Fruit fly (Drosophila melanogaster) whole organism, pupa: ENCODE results near the gene CG8420.

Experiments used
- CG15710 ChIP-seq: fragments of 200-800 bp; sonication (Bioruptor generic); optimal IDR thresholded peaks from 2 replicates; lab custom pipeline; 2018; ENCODE audit warnings: missing biosample characterization, mild to moderate bottlenecking, missing genetic modification characterization, moderate library complexity
- CG17806 ChIP-seq: fragments of 200-800 bp; sonication (Bioruptor generic); optimal IDR thresholded peaks from 2 replicates; lab custom pipeline; 2018; ENCODE audit warnings: missing biosample characterization, mild to moderate bottlenecking, missing genetic modification characterization, moderate library complexity
- CG34367 ChIP-seq: fragments of 200-800 bp; sonication (Bioruptor generic); optimal IDR thresholded peaks from 2 replicates; lab custom pipeline; 2018; ENCODE audit warnings: missing biosample characterization, mild to moderate bottlenecking, missing genetic modification characterization
- CG4496 ChIP-seq: fragments of 200-800 bp; sonication (Bioruptor generic); IDR thresholded peaks from 3 replicates; pipeline ENCODE4 v1.3.6; 2022; ENCODE audit warnings: missing biosample characterization, missing genetic modification characterization
- CG8301 ChIP-seq: fragments of 200-800 bp; sonication (Bioruptor generic); optimal IDR thresholded peaks from 2 replicates; lab custom pipeline; 2018; ENCODE audit warnings: missing biosample characterization, mild to moderate bottlenecking, missing genetic modification characterization
- CG9948 ChIP-seq: fragments of 200-800 bp; sonication (Bioruptor generic); optimal IDR thresholded peaks from 2 replicates; lab custom pipeline; 2018; ENCODE audit warnings: missing biosample characterization, mild to moderate bottlenecking, missing genetic modification characterization, moderate library complexity
- D1 ChIP-seq: fragments of 200-800 bp; sonication (Bioruptor generic); optimal IDR thresholded peaks from 2 replicates; lab custom pipeline; 2018; ENCODE audit warnings: missing biosample characterization, mild to moderate bottlenecking, missing genetic modification characterization, moderate library complexity
- EcR ChIP-seq: fragments of 200-800 bp; sonication (Bioruptor generic); optimal IDR thresholded peaks from 3 replicates; lab custom pipeline; 2019; ENCODE audit warnings: missing biosample characterization, missing genetic modification characterization, mild to moderate bottlenecking, moderate library complexity, missing genetic modification reagents
- Ets98B ChIP-seq: fragments of 200-800 bp; sonication (Bioruptor generic); IDR thresholded peaks from 2 replicates; pipeline ENCODE4 v1.3.6; 2022; ENCODE audit warnings: missing biosample characterization, missing genetic modification characterization
- Pif1B ChIP-seq: fragments of 200-800 bp; sonication (Bioruptor generic); optimal IDR thresholded peaks from 3 replicates; lab custom pipeline; 2016; ENCODE audit warnings: missing biosample characterization, missing genetic modification characterization
- Snoo ChIP-seq: fragments of 200-800 bp; sonication (Bioruptor generic); optimal IDR thresholded peaks from 3 replicates; lab custom pipeline; 2017; ENCODE audit warnings: missing biosample characterization, mild to moderate bottlenecking, missing genetic modification characterization, inconsistent platforms
- fd96Ca ChIP-seq: fragments of 200-800 bp; sonication (Bioruptor generic); IDR thresholded peaks from 3 replicates; pipeline ENCODE4 v1.3.6; 2022; ENCODE audit warnings: missing biosample characterization, missing genetic modification characterization
- gl ChIP-seq: fragments of 200-800 bp; sonication (Bioruptor generic); optimal IDR thresholded peaks from 2 replicates; lab custom pipeline; 2018; ENCODE audit warnings: missing biosample characterization, mild to moderate bottlenecking, missing genetic modification characterization
- rn ChIP-seq: fragments of 200-800 bp; sonication (Bioruptor generic); IDR thresholded peaks from 2 replicates; pipeline ENCODE4 v1.3.6; 2022; ENCODE audit warnings: missing biosample characterization, missing genetic modification characterization

DNA sequence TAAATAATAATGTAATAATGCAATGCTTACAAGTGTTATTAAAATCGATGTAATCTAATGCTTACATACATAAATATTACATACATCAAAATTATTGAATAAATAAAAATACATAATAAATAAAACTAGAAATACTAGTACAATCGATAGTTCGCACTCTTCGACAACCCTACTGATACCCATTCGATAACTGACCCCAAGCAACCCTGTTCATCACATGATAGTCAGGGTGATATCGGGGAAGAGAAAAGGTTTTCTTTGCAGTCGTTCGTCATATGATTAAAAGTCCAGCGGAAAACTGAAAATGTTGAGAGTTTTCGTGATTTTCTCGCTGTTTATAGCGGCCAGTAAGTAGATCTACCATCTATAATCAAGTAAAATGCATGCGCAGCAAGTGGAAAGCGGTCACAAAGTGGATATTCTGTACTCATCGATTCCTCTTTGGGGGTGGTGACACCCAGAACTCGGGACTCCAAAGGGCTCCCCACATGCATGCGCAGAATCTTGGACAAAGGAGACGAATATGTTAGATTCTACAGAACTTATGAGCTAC lies 14.0 kb downstream of the CG8420 start, which contains the start of gene ATP6AP2:
- TF ChIP-seq CG9948 (tag; lab: Kevin White, UChicago) (no peak), CG34367 (tag; lab: Kevin White, UChicago) (no peak), EcR (no peak), D1 (tag; lab: Kevin White, UChicago) (no peak), CG4496 (GFP tag; lab: Robert Waterston, UW) (peak; percentile 49; the same call in 1 of the 3 replicates), rn (GFP tag; lab: Robert Waterston, UW) (no peak), Snoo (peak; percentile 12), CG17806 (tag; lab: Kevin White, UChicago) (peak; percentile 37), CG8301 (tag; lab: Kevin White, UChicago) (no peak), CG15710 (tag; lab: Kevin White, UChicago) (no peak), gl (tag; lab: Kevin White, UChicago) (no peak), Ets98B (GFP tag; lab: Robert Waterston, UW) (peak; percentile 60; the same call in 1 of the 2 replicates), Pif1B (GFP tag; lab: Kevin White, UChicago) (no peak), fd96Ca (GFP tag; lab: Robert Waterston, UW) (no peak)
